Worm (Caenorhabditis elegans) whole organism, midembryonic: ENCODE measurements around the gene srw-1.

ENCODE experiments used
- T22C8.4 ChIP-seq: fragments of 200-800 bp; sonication (Bioruptor generic); IDR thresholded peaks from 2 replicates; pipeline ENCODE4 v1.3.6; 2022; ENCODE audit warnings: missing genetic modification characterization, missing compliant biosample characterization
- cog-1 ChIP-seq: sonication (generic microtip); optimal IDR thresholded peaks from 2 replicates; lab custom pipeline; 2016; ENCODE audit warnings: missing genetic modification characterization, missing compliant biosample characterization
- klf-2 ChIP-seq: fragments of 200-800 bp; sonication (Bioruptor generic); conservative IDR thresholded peaks from 2 replicates; pipeline ENCODE4 v1.3.6; 2022; ENCODE audit warnings: missing genetic modification reagents, missing genetic modification characterization, missing compliant biosample characterization
- tab-1 ChIP-seq: fragments of 200-800 bp; sonication (Bioruptor generic); IDR thresholded peaks from 2 replicates; pipeline ENCODE4 v1.3.6; 2022; ENCODE audit warnings: missing genetic modification characterization, missing compliant biosample characterization
- ztf-29 ChIP-seq: fragments of 200-800 bp; sonication (Bioruptor generic); IDR thresholded peaks from 2 replicates; pipeline ENCODE4 v1.3.6; 2022; ENCODE audit warnings: missing genetic modification reagents, missing genetic modification characterization, missing compliant biosample characterization

ce11 chrV:15232200-15232599, 34.1 kb downstream of the srw-1 start, which contains the start of gene srw-13:
- no peak for TF ChIP-seq klf-2 (GFP tag; lab: Robert Waterston, UW)
- TF ChIP-seq ztf-29 (GFP tag; lab: Robert Waterston, UW) = no peak
- no peak for TF ChIP-seq cog-1
- TF ChIP-seq T22C8.4 (GFP tag; lab: Robert Waterston, UW) = no peak
- TF ChIP-seq tab-1 = no peak
